Fruit fly (Drosophila melanogaster): ENCODE data around the gene Polr2C.

The Polr2C gene

dm6 chr2L:13839744-13840151, 6.6 kb downstream of the Polr2C start (continued):
- TF ChIP-seq hth (optimal IDR thresholded peaks at IDR 0.05) (no peak), Myb (GFP tag; optimal IDR thresholded peaks at IDR 0.05) (peak; percentile 39), crol (GFP tag; IDR thresholded peaks at IDR 0.05) (0 out of 2 replicates have a peak, but pooled peaks have one; percentile 45), CG12744 (GFP tag; optimal IDR thresholded peaks at IDR 0.05) (peak; percentile 66), ken (GFP tag; IDR thresholded peaks at IDR 0.05) (no peak), Hmr (GFP tag; optimal IDR thresholded peaks at IDR 0.05) (peak; percentile 74), CG3281 (GFP tag; optimal IDR thresholded peaks at IDR 0.05) (peak; percentile 79), Six4 (GFP tag; optimal IDR thresholded peaks at IDR 0.05) (peak; percentile 72), CG10543 (GFP tag; optimal IDR thresholded peaks at IDR 0.05) (no peak), CG30431 (GFP tag; optimal IDR thresholded peaks at IDR 0.05) (peak; percentile 68), E2f2 (GFP tag; IDR thresholded peaks at IDR 0.05) (peak; percentile 67), CG6683 (GFP tag; optimal IDR thresholded peaks at IDR 0.05) (peak; percentile 29), fru (optimal IDR thresholded peaks at IDR 0.05) (no peak), CG8924 (tag; optimal IDR thresholded peaks at IDR 0.05) (peak; percentile 89), CG4730 (GFP tag; IDR thresholded peaks at IDR 0.05) (0 out of 2 replicates have a peak, but pooled peaks have one; percentile 46), Elba2 (GFP tag; optimal IDR thresholded peaks at IDR 0.05) (no peak), CG30403 (GFP tag; optimal IDR thresholded peaks at IDR 0.05) (peak; percentile 92), CG12299 (tag; optimal IDR thresholded peaks at IDR 0.05) (peak; percentile 72), wek (GFP tag; optimal IDR thresholded peaks at IDR 0.05) (peak; percentile 32), CG15696 (tag; optimal IDR thresholded peaks at IDR 0.05) (peak; percentile 60), CG10959 (GFP tag; IDR thresholded peaks at IDR 0.05) (peak; percentile 36; the same call in 1 of the 2 replicates), br (optimal IDR thresholded peaks at IDR 0.05) (no peak), rib (GFP tag; IDR thresholded peaks at IDR 0.05) (0 out of 2 replicates have a peak, but pooled peaks have one; percentile 36), mam (GFP tag; optimal IDR thresholded peaks at IDR 0.05) (peak; percentile 79), crc (GFP tag; optimal IDR thresholded peaks at IDR 0.05) (peak; percentile 68), run (tag; optimal IDR thresholded peaks at IDR 0.05) (peak; percentile 89), CG17385 (GFP tag; optimal IDR thresholded peaks at IDR 0.05) (peak; percentile 76), Kr (GFP tag; optimal IDR thresholded peaks at IDR 0.05) (no peak), CG11398 (GFP tag; optimal IDR thresholded peaks at IDR 0.05) (peak; percentile 59), CG1024 (GFP tag; IDR thresholded peaks at IDR 0.05) (peak; percentile 66; the same call in 1 of the 2 replicates), CG17186 (GFP tag; optimal IDR thresholded peaks at IDR 0.05) (no peak), emc (GFP tag; optimal IDR thresholded peaks at IDR 0.05) (peak; percentile 50), fd102C (GFP tag; optimal IDR thresholded peaks at IDR 0.05) (no peak), knrl (GFP tag; IDR thresholded peaks at IDR 0.05; ENCODE audit: partially characterized antibody) (no peak), CG11247 (GFP tag; IDR thresholded peaks at IDR 0.05) (no peak), HLH54F (GFP tag; optimal IDR thresholded peaks at IDR 0.05) (peak; percentile 58), dan (GFP tag; IDR thresholded peaks at IDR 0.05) (no peak), CG33213 (GFP tag; optimal IDR thresholded peaks at IDR 0.05) (peak; percentile 67), slbo (GFP tag; IDR thresholded peaks at IDR 0.05) (peak; percentile 80), CG11456 (GFP tag; IDR thresholded peaks at IDR 0.05) (peak; percentile 63; the same call in 1 of the 3 replicates), exex (tag; optimal IDR thresholded peaks at IDR 0.05) (no peak), Hr51 (GFP tag; optimal IDR thresholded peaks at IDR 0.05) (peak; percentile 23 to 88), ato (GFP tag; IDR thresholded peaks at IDR 0.05; ENCODE audit: partially characterized antibody) (no peak), CG18764 (GFP tag; optimal IDR thresholded peaks at IDR 0.05) (peak; percentile 36), Antp (GFP tag; optimal IDR thresholded peaks at IDR 0.05) (peak; percentile 65), CG1647 (GFP tag; optimal IDR thresholded peaks at IDR 0.05) (peak; percentile 85), CG16815 (GFP tag; optimal IDR thresholded peaks at IDR 0.05) (peak; percentile 63), grau (tag; optimal IDR thresholded peaks at IDR 0.05) (peak; percentile 86), Deaf1 (tag; optimal IDR thresholded peaks at IDR 0.05) (peak; percentile 70), dati (GFP tag; IDR thresholded peaks at IDR 0.05) (no peak), nerfin-2 (GFP tag; IDR thresholded peaks at IDR 0.05; ENCODE audit: partially characterized antibody) (no peak), tup (GFP tag; optimal IDR thresholded peaks at IDR 0.05) (peak; percentile 36)

Data from whole organism, embryonic.